Worm (Caenorhabditis elegans): ENCODE results near the gene bgal-2.

DNA sequence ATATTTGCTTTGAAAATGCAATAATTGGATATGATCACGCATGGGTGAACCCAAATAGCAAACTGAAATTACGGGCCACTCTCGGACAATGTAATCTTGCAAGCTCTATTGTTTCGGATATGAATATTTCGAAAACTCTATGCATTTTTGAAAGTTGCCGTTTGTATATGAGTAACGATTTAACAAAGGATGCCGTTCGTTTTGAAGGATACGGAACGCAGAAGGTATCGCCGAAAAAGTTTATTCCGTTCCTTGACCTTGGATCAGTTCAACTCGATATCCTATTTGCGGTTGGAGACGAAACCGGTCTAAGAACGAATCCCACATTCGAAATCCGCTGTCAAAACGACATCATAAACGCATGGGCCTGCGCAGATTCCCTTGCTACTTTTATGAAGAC lies 28.8 kb downstream of the bgal-2 start:
- TF ChIP-seq mab-5 (tag; optimal IDR thresholded peaks at IDR 0.05): no peak
- no peak for TF ChIP-seq R02D3.7 (tag; optimal IDR thresholded peaks at IDR 0.05)
- no peak for TF ChIP-seq blmp-1 (tag; optimal IDR thresholded peaks at IDR 0.05; ENCODE audit: insufficient read depth)
- TF ChIP-seq nhr-77 (tag; optimal IDR thresholded peaks at IDR 0.05): no peak
- TF ChIP-seq unc-62 (GFP tag; optimal IDR thresholded peaks at IDR 0.05): no peak
